Fruit fly (Drosophila melanogaster) whole organism, embryonic: ENCODE data around the gene SkpC.

ENCODE experiments used
- Aef1 ChIP-seq: fragments of 200-800 bp; sonication (Bioruptor generic); IDR thresholded peaks from 3 replicates; pipeline ENCODE4 v1.3.6; 2022; ENCODE audit warnings: missing biosample characterization, missing genetic modification characterization
- Asciz ChIP-seq: fragments of 200-800 bp; sonication (Bioruptor generic); optimal IDR thresholded peaks from 2 replicates; lab custom pipeline; 2017; ENCODE audit warnings: missing biosample characterization, mild to moderate bottlenecking, missing genetic modification characterization, missing genetic modification reagents
- Bgb ChIP-seq: fragments of 200-800 bp; sonication (Bioruptor generic); IDR thresholded peaks from 2 replicates; pipeline ENCODE4 v1.3.6; 2022; ENCODE audit warnings: missing biosample characterization, missing genetic modification characterization; ENCODE audit not compliant: partially characterized antibody
- Blimp-1 ChIP-seq: fragments of 200-800 bp; sonication (Bioruptor generic); optimal IDR thresholded peaks from 3 replicates; lab custom pipeline; 2018; ENCODE audit warnings: missing biosample characterization, missing genetic modification characterization, mild to moderate bottlenecking, moderate library complexity, missing genetic modification reagents
- CG11696 ChIP-seq: fragments of 200-800 bp; sonication (Bioruptor generic); IDR thresholded peaks from 2 replicates; pipeline ENCODE4 v1.3.6; 2022; ENCODE audit warnings: missing biosample characterization, missing genetic modification characterization
- CG12104 ChIP-seq: fragments of 200-800 bp; sonication (Bioruptor generic); optimal IDR thresholded peaks from 3 replicates; lab custom pipeline; 2016; ENCODE audit warnings: missing biosample characterization, missing genetic modification characterization
- CG13894 ChIP-seq: fragments of 200-800 bp; sonication (Bioruptor generic); optimal IDR thresholded peaks from 3 replicates; lab custom pipeline; 2018; ENCODE audit warnings: missing biosample characterization, mild to moderate bottlenecking, missing genetic modification characterization, moderate library complexity
- CG14965 ChIP-seq: fragments of 200-800 bp; sonication (Bioruptor generic); optimal IDR thresholded peaks from 2 replicates; lab custom pipeline; 2016; ENCODE audit warnings: missing biosample characterization, missing genetic modification characterization, borderline replicate concordance
- CG17361 ChIP-seq: fragments of 200-800 bp; sonication (Bioruptor generic); IDR thresholded peaks from 3 replicates; pipeline ENCODE4 v1.3.6; 2022; ENCODE audit warnings: missing biosample characterization, missing genetic modification characterization
- CG17802 ChIP-seq: fragments of 200-800 bp; sonication (Bioruptor generic); optimal IDR thresholded peaks from 2 replicates; lab custom pipeline; 2018; ENCODE audit warnings: missing biosample characterization, mild to moderate bottlenecking, missing genetic modification characterization, moderate library complexity
- CG32767 ChIP-seq: fragments of 200-800 bp; sonication (Bioruptor generic); IDR thresholded peaks from 2 replicates; pipeline ENCODE4 v1.3.6; 2022; ENCODE audit warnings: missing biosample characterization, missing genetic modification characterization
- CG4360 ChIP-seq: fragments of 200-800 bp; sonication (Bioruptor generic); IDR thresholded peaks from 2 replicates; pipeline ENCODE4 v1.3.6; 2022; ENCODE audit warnings: missing biosample characterization, missing genetic modification characterization
- CG4424 ChIP-seq: fragments of 200-800 bp; sonication (Bioruptor generic); optimal IDR thresholded peaks from 3 replicates; lab custom pipeline; 2016; ENCODE audit warnings: missing biosample characterization, missing genetic modification characterization
- CG4617 ChIP-seq: fragments of 200-800 bp; sonication (Bioruptor generic); optimal IDR thresholded peaks from 3 replicates; lab custom pipeline; 2016; ENCODE audit warnings: missing biosample characterization, missing genetic modification characterization, borderline replicate concordance
- CG7963 ChIP-seq: fragments of 200-800 bp; sonication (Bioruptor generic); IDR thresholded peaks from 3 replicates; pipeline ENCODE4 v1.3.6; 2022; ENCODE audit warnings: missing biosample characterization, missing genetic modification characterization; ENCODE audit not compliant: partially characterized antibody
- CG8290 ChIP-seq, 3 experiments: fragments of 200-800 bp; sonication (Bioruptor generic); optimal IDR thresholded peaks; 2 replicates each; lab custom pipeline; 2016 to 2019; ENCODE audit warnings: missing biosample characterization in 3 of 3, missing genetic modification characterization in 3 of 3, mild to moderate bottlenecking in 2 of 3, moderate library complexity in 1 of 3
- CG9932 ChIP-seq: fragments of 200-800 bp; sonication (Bioruptor generic); IDR thresholded peaks from 2 replicates; pipeline ENCODE4 v1.3.6; 2022; ENCODE audit warnings: missing biosample characterization, missing genetic modification characterization
- D ChIP-seq, 2 experiments: fragments of 200-800 bp in 1 of 2; fragments of >200 bp in 1 of 2; sonication (Bioruptor generic) in 1 of 2; optimal IDR thresholded peaks; 2 replicates in 1 of 2; 3 replicates in 1 of 2; lab custom pipeline; 2017; ENCODE audit warnings: mild to moderate bottlenecking in 1 of 2, missing biosample characterization in 1 of 2, missing genetic modification characterization in 1 of 2, missing genetic modification reagents in 1 of 2
- Dref ChIP-seq: fragments of 200-800 bp; sonication (Bioruptor generic); IDR thresholded peaks from 2 replicates; pipeline ENCODE4 v1.3.6; 2022; ENCODE audit warnings: missing biosample characterization, missing genetic modification characterization
- Ets65A ChIP-seq: fragments of 200-800 bp; sonication (Bioruptor generic); peaks from one replicate; lab custom pipeline; 2016; ENCODE audit warnings: missing biosample characterization, missing genetic modification characterization
- Hey ChIP-seq: fragments of 200-800 bp; sonication (Bioruptor generic); optimal IDR thresholded peaks from 3 replicates; lab custom pipeline; 2018; ENCODE audit warnings: missing biosample characterization, mild to moderate bottlenecking, missing genetic modification characterization
- Med ChIP-seq: fragments of 200-800 bp; sonication (Bioruptor generic); peaks from one replicate; lab custom pipeline; 2016; ENCODE audit warnings: missing biosample characterization, missing genetic modification characterization, mild to moderate bottlenecking, inconsistent platforms, moderate library complexity
- Rfx ChIP-seq: fragments of 200-800 bp; sonication (Bioruptor generic); IDR thresholded peaks from 2 replicates; pipeline ENCODE4 v1.3.6; 2022; ENCODE audit warnings: missing biosample characterization, missing genetic modification characterization
- Trl ChIP-seq, 3 experiments: fragments of >200 bp in 2 of 3; fragments of 200-800 bp in 1 of 3; sonication (Bioruptor generic) in 1 of 3; optimal IDR thresholded peaks; 2 replicates in 1 of 3; 3 replicates in 2 of 3; lab custom pipeline; 2016 to 2017; ENCODE audit warnings: missing biosample characterization in 1 of 3, missing genetic modification characterization in 1 of 3
- abd-A ChIP-seq: fragments of 200-800 bp; sonication (Bioruptor generic); optimal IDR thresholded peaks from 3 replicates; lab custom pipeline; 2019; ENCODE audit warnings: missing biosample characterization, mild to moderate bottlenecking, missing genetic modification characterization, moderate library complexity
- aop ChIP-seq: fragments of 200-800 bp; sonication (Bioruptor generic); IDR thresholded peaks from 2 replicates; pipeline ENCODE4 v1.3.6; 2022; ENCODE audit warnings: missing biosample characterization, missing genetic modification characterization
- az2 ChIP-seq: fragments of 200-800 bp; sonication (Bioruptor generic); optimal IDR thresholded peaks from 3 replicates; lab custom pipeline; 2016; ENCODE audit warnings: missing biosample characterization, missing genetic modification characterization
- bab2 ChIP-seq: fragments of 200-800 bp; sonication (Bioruptor generic); optimal IDR thresholded peaks from 2 replicates; lab custom pipeline; 2016; ENCODE audit warnings: missing biosample characterization, missing genetic modification characterization
- cg ChIP-seq: fragments of 200-800 bp; sonication (Bioruptor generic); optimal IDR thresholded peaks from 3 replicates; lab custom pipeline; 2019; ENCODE audit warnings: missing biosample characterization, mild to moderate bottlenecking, missing genetic modification characterization, moderate library complexity
- crol ChIP-seq: fragments of 200-800 bp; sonication (Bioruptor generic); IDR thresholded peaks from 2 replicates; pipeline ENCODE4 v1.3.6; 2022; ENCODE audit warnings: missing biosample characterization, missing genetic modification characterization
- fd96Cb ChIP-seq: fragments of 200-800 bp; sonication (Bioruptor generic); optimal IDR thresholded peaks from 2 replicates; lab custom pipeline; 2018; ENCODE audit warnings: missing biosample characterization, mild to moderate bottlenecking, missing genetic modification characterization, moderate library complexity
- mirr ChIP-seq: fragments of 200-800 bp; sonication (Bioruptor generic); optimal IDR thresholded peaks from 3 replicates; lab custom pipeline; 2018; ENCODE audit warnings: missing biosample characterization, mild to moderate bottlenecking, missing genetic modification characterization
- nerfin-1 ChIP-seq: fragments of 200-800 bp; sonication (Bioruptor generic); optimal IDR thresholded peaks from 3 replicates; lab custom pipeline; 2019; ENCODE audit warnings: missing biosample characterization, mild to moderate bottlenecking, missing genetic modification characterization, moderate library complexity
- pan ChIP-seq, 4 experiments: fragments of >200 bp in 3 of 4; fragments of 200-800 bp in 1 of 4; sonication (Bioruptor generic) in 1 of 4; optimal IDR thresholded peaks in 3 of 4; IDR thresholded peaks in 1 of 4; 2 replicates each; pipeline versions ENCODE4 v1.3.6 to Lab custom; 2017 to 2022; ENCODE audit warnings: missing biosample characterization in 2 of 4, missing genetic modification characterization in 2 of 4, mixed read lengths in 1 of 4
- pita ChIP-seq: fragments of 200-800 bp; sonication (Bioruptor generic); optimal IDR thresholded peaks from 2 replicates; lab custom pipeline; 2017; ENCODE audit warnings: missing biosample characterization, mild to moderate bottlenecking, missing genetic modification characterization
- sd ChIP-seq: fragments of 200-800 bp; sonication (Bioruptor generic); optimal IDR thresholded peaks from 3 replicates; lab custom pipeline; 2018; ENCODE audit warnings: missing biosample characterization, mild to moderate bottlenecking, missing genetic modification characterization, moderate library complexity
- sens ChIP-seq: fragments of 200-800 bp; sonication (Bioruptor generic); peaks from one replicate; lab custom pipeline; 2016; ENCODE audit warnings: missing biosample characterization, missing genetic modification characterization
- stwl ChIP-seq: fragments of 200-800 bp; sonication (Bioruptor generic); optimal IDR thresholded peaks from 3 replicates; lab custom pipeline; 2018; ENCODE audit warnings: missing biosample characterization, mild to moderate bottlenecking, missing genetic modification characterization, moderate library complexity
- zen2 ChIP-seq: fragments of 200-800 bp; sonication (Bioruptor generic); IDR thresholded peaks from 3 replicates; pipeline ENCODE4 v1.3.6; 2022; ENCODE audit warnings: missing biosample characterization, missing genetic modification characterization; ENCODE audit not compliant: partially characterized antibody

Gene SkpC

DNA sequence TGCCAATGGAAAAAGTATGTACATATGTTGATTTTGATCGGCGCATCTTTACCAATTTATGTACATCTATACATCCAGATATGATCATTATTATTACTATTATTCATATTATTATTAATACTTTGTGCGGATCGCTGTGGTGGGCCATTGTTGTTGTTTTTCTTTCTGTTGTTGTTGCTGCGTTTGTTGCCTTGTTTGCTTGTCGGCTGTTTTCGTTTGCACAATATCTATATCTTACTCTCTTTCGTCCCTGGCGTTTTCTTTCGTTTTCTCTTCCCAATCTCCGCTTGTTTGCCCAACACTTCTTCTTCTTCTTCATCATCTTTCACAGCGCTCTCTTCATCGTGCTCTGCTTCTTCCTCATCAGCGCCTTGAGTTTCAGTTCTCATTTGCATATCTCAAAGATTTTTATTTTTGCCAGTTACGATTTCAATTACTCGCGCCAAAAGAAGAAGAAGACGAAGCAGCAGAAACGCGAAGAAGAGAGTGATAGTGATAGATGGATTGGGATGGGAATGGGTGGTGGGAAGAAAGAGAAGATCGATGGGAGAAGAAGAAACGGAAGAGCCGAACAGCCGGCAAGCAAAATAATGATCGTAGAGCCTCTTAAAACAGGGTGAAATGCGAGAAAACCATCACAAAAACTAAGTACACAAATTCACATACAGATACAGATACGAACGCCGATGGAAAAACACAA is 27.8 kb upstream of the SkpC start (continued):
- TF ChIP-seq bab2 (GFP tag; lab: Kevin White, UChicago) (no peak), pita (GFP tag; lab: Kevin White, UChicago) (no peak), zen2 (GFP tag; lab: Robert Waterston, UW) (no peak), CG4424 (GFP tag; lab: Kevin White, UChicago) (no peak), mirr (no peak)
- TF ChIP-seq, all 482 proteins: peak for 14

DNA sequence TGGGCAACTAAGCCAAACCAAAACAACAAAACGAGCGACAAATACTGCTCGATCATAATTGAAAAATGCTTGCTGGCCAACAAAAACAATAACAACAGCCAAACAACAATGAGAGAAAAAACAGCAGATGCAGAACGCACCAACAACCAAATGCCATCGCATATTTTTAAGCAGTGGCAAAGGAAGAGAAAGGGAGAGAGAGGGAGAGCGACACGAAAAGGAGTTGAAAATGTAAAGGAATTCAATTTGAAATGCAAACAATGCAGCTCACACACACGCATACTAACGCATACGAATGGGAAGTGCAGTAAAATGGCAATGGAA is 27.3 kb upstream of the SkpC start:
- no peak for TF ChIP-seq Asciz
- peak; percentile 71 for TF ChIP-seq D (optimal IDR thresholded peaks at IDR 0.05; lab: Kevin White, UChicago)
- TF ChIP-seq D (GFP tag; optimal IDR thresholded peaks at IDR 0.05; lab: Kevin White, UChicago) = no peak
- TF ChIP-seq Trl (optimal IDR thresholded peaks at IDR 0.05; lab: Kevin White, UChicago) = peak in 1 of 2 experiments; percentile 3
- TF ChIP-seq Trl (GFP tag; optimal IDR thresholded peaks at IDR 0.05; lab: Kevin White, UChicago) = no peak
- TF ChIP-seq nerfin-1 (tag; lab: Kevin White, UChicago) = peak; percentile 62
- no peak for TF ChIP-seq az2
- no peak for TF ChIP-seq CG17802 (tag; lab: Kevin White, UChicago)
- TF ChIP-seq CG7963 = 0 out of 3 replicates have a peak, but pooled peaks have one; percentile 13
- TF ChIP-seq CG11696 (GFP tag; lab: Robert Waterston, UW) = no peak
- TF ChIP-seq CG9932 (GFP tag; lab: Robert Waterston, UW) = no peak
- peak; percentile 67 for TF ChIP-seq CG4360 (GFP tag; lab: Robert Waterston, UW)
- peak; percentile 17 for TF ChIP-seq cg (GFP tag; lab: Kevin White, UChicago)
- TF ChIP-seq Med (GFP tag; lab: Kevin White, UChicago) = peak; percentile 42
- TF ChIP-seq Aef1 (GFP tag; lab: Robert Waterston, UW) = no peak

DNA sequence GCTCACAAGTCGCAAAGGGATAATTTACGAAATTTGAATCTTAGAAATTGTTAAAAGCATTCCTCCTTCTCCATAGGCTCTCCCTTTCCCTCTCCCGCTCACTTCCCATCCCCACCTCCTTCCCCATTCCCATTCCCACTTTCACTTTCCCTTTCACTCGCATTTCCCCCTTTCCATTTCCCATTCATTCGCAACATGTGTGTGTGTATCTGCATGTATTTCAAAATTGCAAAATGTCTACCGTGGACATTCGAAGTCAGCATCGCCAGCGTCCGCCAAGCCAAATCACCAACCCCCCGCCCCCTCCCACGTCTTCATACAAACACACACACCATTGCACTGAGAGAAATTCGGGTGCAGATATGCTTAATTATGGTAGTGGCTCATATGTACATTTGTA is 24.0 kb upstream of the SkpC start:
- TF ChIP-seq zen2 (GFP tag; lab: Robert Waterston, UW) (no peak), Med (GFP tag; lab: Kevin White, UChicago) (peak; percentile 42), crol (peak; percentile 56), abd-A (tag; lab: Kevin White, UChicago) (peak; percentile 41), CG14965 (no peak), Blimp-1 (GFP tag; lab: Kevin White, UChicago) (peak; percentile 13), sens (no peak), aop (GFP tag; lab: Robert Waterston, UW) (no peak), Ets65A (peak; percentile 38), Dref (GFP tag; lab: Robert Waterston, UW) (no peak), fd96Cb (tag; lab: Kevin White, UChicago) (no peak), CG12104 (GFP tag; lab: Kevin White, UChicago) (no peak), CG17361 (GFP tag; lab: Robert Waterston, UW) (no peak)

DNA sequence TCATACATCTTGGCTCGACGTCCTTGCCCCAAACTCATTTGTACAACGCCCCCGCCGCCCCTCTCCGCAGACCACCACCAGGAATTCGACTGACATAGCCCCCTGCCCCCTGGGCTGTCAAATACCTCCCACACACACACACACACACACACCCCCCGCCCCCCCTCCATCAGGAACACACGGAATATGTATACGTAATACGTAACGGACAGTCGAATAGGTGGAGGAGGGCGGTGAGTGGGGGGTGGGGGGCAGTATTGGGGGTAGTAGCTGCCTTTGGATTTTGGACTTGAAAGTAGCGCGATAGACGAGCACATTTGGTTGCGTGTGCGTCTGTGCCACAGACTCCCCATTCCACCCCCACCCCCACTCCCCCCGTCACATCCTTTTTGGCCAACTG is 23.3 kb upstream of the SkpC start:
- TF ChIP-seq pan (optimal IDR thresholded peaks at IDR 0.05; lab: Kevin White, UChicago) (no peak), pan (GFP tag; optimal IDR thresholded peaks at IDR 0.05 in 1 of 2, IDR thresholded peaks at IDR 0.05 in 1 of 2) (no peak), CG13894 (tag; lab: Kevin White, UChicago) (peak; percentile 40), crol (peak; percentile 93), Hey (tag; lab: Kevin White, UChicago) (peak; percentile 32), CG32767 (0 out of 2 replicates have a peak, but pooled peaks have one; percentile 34), Bgb (GFP tag; lab: Robert Waterston, UW) (0 out of 2 replicates have a peak, but pooled peaks have one; percentile 9), Rfx (GFP tag; lab: Robert Waterston, UW) (peak; percentile 32; the same call in 1 of the 2 replicates), stwl (tag; lab: Kevin White, UChicago) (no peak), cg (GFP tag; lab: Kevin White, UChicago) (peak; percentile 26), CG8290 (GFP tag; optimal IDR thresholded peaks at IDR 0.05; lab: Kevin White, UChicago) (no peak), CG8290 (tag; optimal IDR thresholded peaks at IDR 0.05; lab: Kevin White, UChicago) (peak in 1 of 2 experiments; percentile 16), sd (tag; lab: Kevin White, UChicago) (peak; percentile 29), abd-A (tag; lab: Kevin White, UChicago) (peak; percentile 95), CG4617 (GFP tag; lab: Kevin White, UChicago) (no peak)
